Worm (Caenorhabditis elegans): ENCODE data around the gene papl-1.

papl-1 gene

ce11 chrV:12714120-12714519 is 45.4 kb downstream of the papl-1 start, which contains the start of gene R11D1.4:
TSS of gene R11D1.4 (minus strand) at chrV:12714220.
- TF ChIP-seq tab-1 (GFP tag; IDR thresholded peaks at IDR 0.05) (no peak), ztf-23 (GFP tag; IDR thresholded peaks at IDR 0.05) (no peak), med-1 (GFP tag; optimal IDR thresholded peaks at IDR 0.05; ENCODE audit: insufficient read depth) (no peak), T22C8.4 (GFP tag; IDR thresholded peaks at IDR 0.05) (no peak), cog-1 (tag; optimal IDR thresholded peaks at IDR 0.05) (no peak), ztf-29 (GFP tag; IDR thresholded peaks at IDR 0.05) (no peak), flt-1 (GFP tag; IDR thresholded peaks at IDR 0.05) (no peak), ref-1 (GFP tag; conservative IDR thresholded peaks at IDR 0.05) (no peak), klf-2 (GFP tag; conservative IDR thresholded peaks at IDR 0.05) (no peak)

- TF ChIP-seq ztf-23 (GFP tag; IDR thresholded peaks at IDR 0.05) = no peak
- no peak for TF ChIP-seq tab-1 (GFP tag; IDR thresholded peaks at IDR 0.05)
- TF ChIP-seq T22C8.4 (GFP tag; IDR thresholded peaks at IDR 0.05) = no peak
- no peak for TF ChIP-seq med-1 (GFP tag; optimal IDR thresholded peaks at IDR 0.05; ENCODE audit: insufficient read depth)
- TF ChIP-seq ztf-29 (GFP tag; IDR thresholded peaks at IDR 0.05) = no peak
- TF ChIP-seq klf-2 (GFP tag; conservative IDR thresholded peaks at IDR 0.05) = no peak
- no peak for TF ChIP-seq flt-1 (GFP tag; IDR thresholded peaks at IDR 0.05)
- TF ChIP-seq ref-1 (GFP tag; conservative IDR thresholded peaks at IDR 0.05) = no peak
- TF ChIP-seq cog-1 (tag; optimal IDR thresholded peaks at IDR 0.05) = no peak
These were observed 47.6 kb downstream of the papl-1 start, which contains the start of gene R11D1.3 for ce11 chrV:12711999-12712398. TSS of gene R11D1.3 (minus strand) at chrV:12712099.

ce11 chrV:12708305-12708704 is 51.3 kb downstream of the papl-1 start, which contains the start of gene R11D1.2:
TSS of gene R11D1.2 (plus strand) at chrV:12708605.
- TF ChIP-seq tab-1 (GFP tag; IDR thresholded peaks at IDR 0.05) (no peak), ztf-29 (GFP tag; IDR thresholded peaks at IDR 0.05) (no peak), ref-1 (GFP tag; conservative IDR thresholded peaks at IDR 0.05) (no peak)

All from whole organism, midembryonic.